Worm (Caenorhabditis elegans) whole organism, L4 larva: ENCODE results near the gene mix-1.

Experiments
- F49E8.2 ChIP-seq: sonication (generic microtip); optimal IDR thresholded peaks from 2 replicates; lab custom pipeline; 2016; ENCODE audit warnings: missing compliant biosample characterization, mild to moderate bottlenecking, missing genetic modification characterization, borderline replicate concordance
- R02D3.7 ChIP-seq: fragments of 150-350 bp; sonication (generic microtip); optimal IDR thresholded peaks from 3 replicates; lab custom pipeline; 2014; ENCODE audit warnings: missing biosample characterization, missing genetic modification characterization
- T26A8.4 ChIP-seq: fragments of 200-800 bp; sonication (Bioruptor generic); IDR thresholded peaks from 2 replicates; pipeline ENCODE4 v1.3.6; 2022; ENCODE audit warnings: missing genetic modification characterization, missing compliant biosample characterization
- Y48G9A.11 ChIP-seq: fragments of 200-800 bp; sonication (Bioruptor generic); IDR thresholded peaks from 2 replicates; pipeline ENCODE4 v1.3.6; 2022; ENCODE audit warnings: missing genetic modification reagents, missing genetic modification characterization, missing compliant biosample characterization
- Y5F2A.4 ChIP-seq: fragments of 200-800 bp; sonication (Bioruptor generic); optimal IDR thresholded peaks from 2 replicates; lab custom pipeline; 2018; ENCODE audit warnings: mild to moderate bottlenecking, missing genetic modification characterization, missing compliant biosample characterization
- ZK337.2 ChIP-seq: fragments of 200-800 bp; sonication (Bioruptor generic); IDR thresholded peaks from 2 replicates; pipeline ENCODE4 v1.3.6; 2022; ENCODE audit warnings: missing genetic modification reagents, missing genetic modification characterization, missing compliant biosample characterization
- aha-1 ChIP-seq: fragments of 150-350 bp; peaks from one replicate; lab custom pipeline; 2014; ENCODE audit warnings: missing biosample characterization, missing genetic modification characterization
- arid-1 ChIP-seq: fragments of 200-800 bp; sonication (Bioruptor generic); conservative IDR thresholded peaks from 2 replicates; pipeline ENCODE4 v1.3.6; 2022; ENCODE audit warnings: missing genetic modification reagents, missing genetic modification characterization, missing compliant biosample characterization
- attf-4 ChIP-seq: sonication (generic microtip); optimal IDR thresholded peaks from 3 replicates; lab custom pipeline; 2017; ENCODE audit warnings: missing biosample characterization, missing genetic modification characterization
- ceh-28 ChIP-seq: fragments of 150-350 bp; optimal IDR thresholded peaks from 2 replicates; lab custom pipeline; 2014; ENCODE audit warnings: missing biosample characterization, missing genetic modification reagents, missing genetic modification characterization
- ceh-32 ChIP-seq: sonication (generic microtip); optimal IDR thresholded peaks from 2 replicates; lab custom pipeline; 2016; ENCODE audit warnings: mild to moderate bottlenecking, missing genetic modification characterization, missing compliant biosample characterization; ENCODE audit not compliant: poor library complexity
- ceh-82 ChIP-seq: sonication (generic microtip); optimal IDR thresholded peaks from 2 replicates; lab custom pipeline; 2017; ENCODE audit warnings: missing biosample characterization, missing genetic modification characterization
- ces-1 ChIP-seq: fragments of 150-350 bp; sonication (generic microtip); optimal IDR thresholded peaks from 4 replicates; lab custom pipeline; 2014; ENCODE audit warnings: missing biosample characterization, missing genetic modification reagents, missing genetic modification characterization
- ctbp-1 ChIP-seq: fragments of 200-800 bp; sonication (Bioruptor generic); IDR thresholded peaks from 2 replicates; pipeline ENCODE4 v1.3.6; 2022; ENCODE audit warnings: missing genetic modification reagents, missing genetic modification characterization, missing compliant biosample characterization
- daf-19 ChIP-seq: fragments of 200-800 bp; sonication (Bioruptor generic); conservative IDR thresholded peaks from 2 replicates; pipeline ENCODE4 v1.3.6; 2022; ENCODE audit warnings: missing genetic modification characterization, missing compliant biosample characterization
- dmd-6 ChIP-seq: fragments of 200-800 bp; sonication (Bioruptor generic); IDR thresholded peaks from 2 replicates; pipeline ENCODE4 v1.3.6; 2022; ENCODE audit warnings: missing genetic modification reagents, missing genetic modification characterization, missing compliant biosample characterization
- dmd-8 ChIP-seq: fragments of 200-800 bp; sonication (Bioruptor generic); IDR thresholded peaks from 2 replicates; pipeline ENCODE4 v1.3.6; 2022; ENCODE audit warnings: missing genetic modification characterization, missing compliant biosample characterization
- dmd-9 ChIP-seq: fragments of 200-800 bp; sonication (Bioruptor generic); IDR thresholded peaks from 2 replicates; pipeline ENCODE4 v1.3.6; 2022; ENCODE audit warnings: missing genetic modification reagents, missing genetic modification characterization, missing compliant biosample characterization
- dve-1 ChIP-seq: sonication (generic microtip); optimal IDR thresholded peaks from 2 replicates; lab custom pipeline; 2017; ENCODE audit warnings: antibody characterized with exemption, mild to moderate bottlenecking, missing genetic modification characterization, missing compliant biosample characterization; ENCODE audit not compliant: insufficient read depth
- egl-27 ChIP-seq: sonication (generic microtip); optimal IDR thresholded peaks from 3 replicates; lab custom pipeline; 2017; ENCODE audit warnings: missing biosample characterization, missing genetic modification reagents, missing genetic modification characterization
- hlh-11 ChIP-seq: fragments of 200-800 bp; sonication (Bioruptor generic); optimal IDR thresholded peaks from 2 replicates; lab custom pipeline; 2018; ENCODE audit warnings: mild to moderate bottlenecking, missing genetic modification characterization, missing compliant biosample characterization
- hlh-30 ChIP-seq: sonication (generic microtip); optimal IDR thresholded peaks from 2 replicates; lab custom pipeline; 2017; ENCODE audit warnings: antibody characterized with exemption, mild to moderate bottlenecking, missing genetic modification characterization, missing compliant biosample characterization; ENCODE audit not compliant: insufficient read depth
- hmg-1.1 ChIP-seq: fragments of 200-800 bp; sonication (Bioruptor generic); IDR thresholded peaks from 2 replicates; pipeline ENCODE4 v1.3.6; 2022; ENCODE audit warnings: missing genetic modification reagents, missing genetic modification characterization, missing compliant biosample characterization
- jun-1 ChIP-seq: fragments of 150-350 bp; optimal IDR thresholded peaks from 2 replicates; lab custom pipeline; 2014; ENCODE audit warnings: missing biosample characterization, missing genetic modification reagents, missing genetic modification characterization
- lir-3 ChIP-seq: sonication (generic microtip); optimal IDR thresholded peaks from 2 replicates; lab custom pipeline; 2016; ENCODE audit warnings: mild to moderate bottlenecking, missing genetic modification characterization, missing compliant biosample characterization
- madf-9 ChIP-seq: fragments of 200-800 bp; sonication (Bioruptor generic); conservative IDR thresholded peaks from 2 replicates; pipeline ENCODE4 v1.3.6; 2022; ENCODE audit warnings: missing genetic modification reagents, missing genetic modification characterization, missing compliant biosample characterization
- mdl-1 ChIP-seq, 2 experiments: fragments of 150-350 bp in 1 of 2; sonication (generic microtip) in 1 of 2; optimal IDR thresholded peaks; 2 replicates each; lab custom pipeline; 2014 to 2017; ENCODE audit warnings: missing biosample characterization in 2 of 2, missing genetic modification characterization in 2 of 2
- mep-1 ChIP-seq: fragments of 150-350 bp; sonication (generic microtip); optimal IDR thresholded peaks from 3 replicates; lab custom pipeline; 2014; ENCODE audit warnings: missing biosample characterization, missing genetic modification characterization
- nhr-10 ChIP-seq: fragments of 150-350 bp; optimal IDR thresholded peaks from 2 replicates; lab custom pipeline; 2014; ENCODE audit warnings: missing biosample characterization, missing genetic modification characterization
- nhr-237 ChIP-seq: sonication (generic microtip); optimal IDR thresholded peaks from 2 replicates; lab custom pipeline; 2017; ENCODE audit warnings: missing biosample characterization, missing genetic modification characterization
- nhr-25 ChIP-seq: sonication (generic microtip); optimal IDR thresholded peaks from 2 replicates; lab custom pipeline; 2017; ENCODE audit warnings: missing genetic modification characterization, mild to moderate bottlenecking, missing compliant biosample characterization, antibody characterized with exemption, moderate library complexity, borderline replicate concordance; ENCODE audit not compliant: insufficient read depth
- nhr-28 ChIP-seq: fragments of 150-350 bp; optimal IDR thresholded peaks from 2 replicates; lab custom pipeline; 2014; ENCODE audit warnings: missing biosample characterization, missing genetic modification characterization
- nhr-6 ChIP-seq: fragments of 150-350 bp; optimal IDR thresholded peaks from 2 replicates; lab custom pipeline; 2014; ENCODE audit warnings: missing biosample characterization, missing genetic modification characterization
- nhr-76 ChIP-seq: fragments of 150-350 bp; optimal IDR thresholded peaks from 2 replicates; lab custom pipeline; 2014; ENCODE audit warnings: missing biosample characterization, missing genetic modification characterization
- pqm-1 ChIP-seq: sonication (generic microtip); optimal IDR thresholded peaks from 2 replicates; lab custom pipeline; 2017; ENCODE audit warnings: missing biosample characterization, missing genetic modification characterization
- skn-1 ChIP-seq: fragments of 150-350 bp; optimal IDR thresholded peaks from 2 replicates; lab custom pipeline; 2014; ENCODE audit warnings: missing biosample characterization, missing genetic modification characterization
- snpc-1.2 ChIP-seq: fragments of 200-800 bp; sonication (Bioruptor generic); IDR thresholded peaks from 2 replicates; pipeline ENCODE4 v1.3.6; 2022; ENCODE audit warnings: missing genetic modification reagents, missing genetic modification characterization, missing compliant biosample characterization
- spr-3 ChIP-seq: fragments of 200-800 bp; sonication (Bioruptor generic); optimal IDR thresholded peaks from 2 replicates; lab custom pipeline; 2018; ENCODE audit warnings: mild to moderate bottlenecking, missing genetic modification characterization, missing compliant biosample characterization
- tra-1 ChIP-seq: fragments of 200-800 bp; sonication (Bioruptor generic); IDR thresholded peaks from 2 replicates; pipeline ENCODE4 v1.3.6; 2022; ENCODE audit warnings: missing genetic modification reagents, missing genetic modification characterization, missing compliant biosample characterization
- unc-62 ChIP-seq, 3 experiments: fragments of 150-350 bp in 1 of 3; sonication (generic microtip); optimal IDR thresholded peaks in 2 of 3; peaks in 1 of 3; 1 replicate in 1 of 3; 2 replicates in 2 of 3; lab custom pipeline; 2014 to 2017; ENCODE audit warnings: missing biosample characterization in 3 of 3, missing genetic modification characterization in 3 of 3, missing genetic modification reagents in 3 of 3, missing genotype in 1 of 3
- vab-7 ChIP-seq: fragments of 200-800 bp; sonication (Bioruptor generic); IDR thresholded peaks from 2 replicates; pipeline ENCODE4 v1.3.6; 2022; ENCODE audit warnings: missing genetic modification reagents, missing genetic modification characterization, missing compliant biosample characterization
- zag-1 ChIP-seq: fragments of 150-350 bp; optimal IDR thresholded peaks from 2 replicates; lab custom pipeline; 2014; ENCODE audit warnings: missing biosample characterization, missing genetic modification characterization
- zfp-2 ChIP-seq: sonication (generic microtip); optimal IDR thresholded peaks from 2 replicates; lab custom pipeline; 2016; ENCODE audit warnings: mild to moderate bottlenecking, missing genetic modification characterization, missing compliant biosample characterization
- zfp-3 ChIP-seq: fragments of 200-800 bp; sonication (Bioruptor generic); conservative IDR thresholded peaks from 2 replicates; pipeline ENCODE4 v1.3.6; 2022; ENCODE audit warnings: missing genetic modification reagents, missing genetic modification characterization, missing compliant biosample characterization
- zip-11 ChIP-seq: fragments of 200-800 bp; sonication (Bioruptor generic); IDR thresholded peaks from 2 replicates; pipeline ENCODE4 v1.3.6; 2022; ENCODE audit warnings: missing genetic modification characterization, missing compliant biosample characterization
- ztf-7 ChIP-seq: fragments of 150-350 bp; optimal IDR thresholded peaks from 2 replicates; lab custom pipeline; 2014; ENCODE audit warnings: missing biosample characterization, missing genetic modification characterization

mix-1 gene

ce11 chrII:10885250-10885649 is 61.2 kb downstream of the mix-1 start:
- TF ChIP-seq spr-3 (no peak), Y5F2A.4 (GFP tag; lab: Kevin White, UChicago) (no peak), aha-1 (tag; lab: Kevin White, UChicago) (peak; percentile 91), dve-1 (tag; lab: Kevin White, UChicago) (no peak)
- TF ChIP-seq, all 104 proteins: peak for 1

ce11 chrII:10885868-10886514 is 61.9 kb downstream of the mix-1 start, which contains the start of gene F44F4.3:
F44F4.3 (minus strand) TSS chrII:10885918.
- TF ChIP-seq mdl-1 (tag; optimal IDR thresholded peaks at IDR 0.05; lab: Kevin White, UChicago) = no peak
- no peak for TF ChIP-seq zag-1 (tag; lab: Kevin White, UChicago)
- TF ChIP-seq hlh-30 (tag; lab: Kevin White, UChicago) = peak; percentile 14
- no peak for TF ChIP-seq lir-3 (tag; lab: Kevin White, UChicago)
- no peak for TF ChIP-seq dmd-8 (GFP tag; lab: Robert Waterston, UW)
- TF ChIP-seq daf-19 (GFP tag; lab: Robert Waterston, UW) = no peak
- no peak for TF ChIP-seq skn-1 (tag; lab: Kevin White, UChicago)
- no peak for TF ChIP-seq nhr-76 (tag; lab: Kevin White, UChicago)
- TF ChIP-seq madf-9 (GFP tag; lab: Robert Waterston, UW) = no peak
- no peak for TF ChIP-seq hmg-1.1 (GFP tag; lab: Robert Waterston, UW)
- TF ChIP-seq tra-1 (GFP tag; lab: Robert Waterston, UW) = no peak
- no peak for TF ChIP-seq attf-4 (tag; lab: Kevin White, UChicago)
- TF ChIP-seq F49E8.2 = no peak
- no peak for TF ChIP-seq Y5F2A.4 (GFP tag; lab: Kevin White, UChicago)
- no peak for TF ChIP-seq jun-1 (tag; lab: Kevin White, UChicago)
- TF ChIP-seq aha-1 (tag; lab: Kevin White, UChicago) = peak; percentile 52
- peak; percentile 3 for TF ChIP-seq nhr-28 (tag; lab: Kevin White, UChicago)

ce11 chrII:10887097-10887496 is 63.1 kb downstream of the mix-1 start:
- TF ChIP-seq arid-1 (GFP tag; lab: Robert Waterston, UW) (no peak), mep-1 (tag; lab: Kevin White, UChicago) (peak; percentile 7), Y48G9A.11 (GFP tag; lab: Robert Waterston, UW) (no peak), nhr-25 (tag; lab: Kevin White, UChicago) (peak; percentile 29), ctbp-1 (GFP tag; lab: Robert Waterston, UW) (no peak), nhr-10 (tag; lab: Kevin White, UChicago) (no peak), zfp-3 (GFP tag; lab: Robert Waterston, UW) (no peak), dmd-6 (no peak), nhr-6 (no peak), zip-11 (GFP tag; lab: Robert Waterston, UW) (no peak), dve-1 (tag; lab: Kevin White, UChicago) (no peak), zfp-2 (tag; lab: Kevin White, UChicago) (no peak), ceh-32 (tag; lab: Kevin White, UChicago) (no peak), R02D3.7 (no peak), ZK337.2 (GFP tag; lab: Robert Waterston, UW) (no peak), vab-7 (GFP tag; lab: Robert Waterston, UW) (no peak), hlh-30 (tag; lab: Kevin White, UChicago) (peak; percentile 56), pqm-1 (no peak), nhr-237 (no peak), aha-1 (tag; lab: Kevin White, UChicago) (peak; percentile 19), dmd-9 (GFP tag; lab: Robert Waterston, UW) (no peak), mdl-1 (tag; optimal IDR thresholded peaks at IDR 0.05; lab: Kevin White, UChicago) (peak in 1 of 2 experiments; percentile 38), ces-1 (GFP tag; lab: Kevin White, UChicago) (no peak), T26A8.4 (GFP tag; lab: Robert Waterston, UW) (no peak), hlh-11 (no peak), hmg-1.1 (GFP tag; lab: Robert Waterston, UW) (no peak), ztf-7 (no peak), dmd-8 (GFP tag; lab: Robert Waterston, UW) (no peak), ceh-82 (no peak), snpc-1.2 (no peak), egl-27 (no peak), unc-62 (GFP tag; optimal IDR thresholded peaks at IDR 0.05 in 1 of 2; lab: Kevin White, UChicago) (peak in 1 of 2 experiments; percentile 87), unc-62 (tag; optimal IDR thresholded peaks at IDR 0.05; lab: Kevin White, UChicago) (no peak), ceh-28 (no peak)
